Fruit fly (Drosophila melanogaster) whole organism, pupa: Measurements from ENCODE around the gene CG12483.

Experiments
- CG12605 ChIP-seq: fragments of 200-800 bp; sonication (Bioruptor generic); IDR thresholded peaks from 2 replicates; pipeline ENCODE4 v1.3.6; 2022; ENCODE audit warnings: missing biosample characterization, missing genetic modification characterization
- CG15710 ChIP-seq: fragments of 200-800 bp; sonication (Bioruptor generic); optimal IDR thresholded peaks from 2 replicates; lab custom pipeline; 2018; ENCODE audit warnings: missing biosample characterization, mild to moderate bottlenecking, missing genetic modification characterization, moderate library complexity
- CG4496 ChIP-seq: fragments of 200-800 bp; sonication (Bioruptor generic); IDR thresholded peaks from 3 replicates; pipeline ENCODE4 v1.3.6; 2022; ENCODE audit warnings: missing biosample characterization, missing genetic modification characterization
- CG8159 ChIP-seq: fragments of 200-800 bp; sonication (Bioruptor generic); optimal IDR thresholded peaks from 3 replicates; lab custom pipeline; 2018; ENCODE audit warnings: missing biosample characterization, mild to moderate bottlenecking, missing genetic modification characterization, moderate library complexity
- CG9948 ChIP-seq: fragments of 200-800 bp; sonication (Bioruptor generic); optimal IDR thresholded peaks from 2 replicates; lab custom pipeline; 2018; ENCODE audit warnings: missing biosample characterization, mild to moderate bottlenecking, missing genetic modification characterization, moderate library complexity
- EcR ChIP-seq: fragments of 200-800 bp; sonication (Bioruptor generic); optimal IDR thresholded peaks from 3 replicates; lab custom pipeline; 2019; ENCODE audit warnings: missing biosample characterization, missing genetic modification characterization, mild to moderate bottlenecking, moderate library complexity, missing genetic modification reagents
- Snoo ChIP-seq: fragments of 200-800 bp; sonication (Bioruptor generic); optimal IDR thresholded peaks from 3 replicates; lab custom pipeline; 2017; ENCODE audit warnings: missing biosample characterization, mild to moderate bottlenecking, missing genetic modification characterization, inconsistent platforms
- gl ChIP-seq: fragments of 200-800 bp; sonication (Bioruptor generic); optimal IDR thresholded peaks from 2 replicates; lab custom pipeline; 2018; ENCODE audit warnings: missing biosample characterization, mild to moderate bottlenecking, missing genetic modification characterization

- TF ChIP-seq CG4496 (peak; percentile 19; the same call in 1 of the 3 replicates), EcR (peak; percentile 97), CG12605 (GFP tag; lab: Robert Waterston, UW) (no peak), CG8159 (peak; percentile 75), Snoo (tag; lab: Kevin White, UChicago) (peak; percentile 49), gl (peak; percentile 11), CG9948 (tag; lab: Kevin White, UChicago) (peak; percentile 70), CG15710 (tag; lab: Kevin White, UChicago) (peak; percentile 75)
These were observed 24.6 kb downstream of the CG12483 start for dm6 chr3L:73352-74147.
